Fruit fly (Drosophila melanogaster): ENCODE data around the gene CASK.

- TF ChIP-seq Blimp-1 (GFP tag; optimal IDR thresholded peaks at IDR 0.05) (no peak), Eip75B (GFP tag; optimal IDR thresholded peaks at IDR 0.05) (no peak), CG16779 (tag; optimal IDR thresholded peaks at IDR 0.05) (no peak), Smox (GFP tag; optimal IDR thresholded peaks at IDR 0.05) (no peak), CG31627 (GFP tag; optimal IDR thresholded peaks at IDR 0.05) (no peak), Ets21C (GFP tag; optimal IDR thresholded peaks at IDR 0.05) (no peak), Hr39 (GFP tag; optimal IDR thresholded peaks at IDR 0.05) (no peak), CG11902 (GFP tag; optimal IDR thresholded peaks at IDR 0.05) (no peak), topi (GFP tag; optimal IDR thresholded peaks at IDR 0.05) (no peak), CG34406 (GFP tag; optimal IDR thresholded peaks at IDR 0.05) (no peak)
Observed at dm6 chr3R:21748954-21749920, 73.2 kb downstream of the CASK start, which contains the start of gene CG31233.

All from whole organism, prepupa.